Worm (Caenorhabditis elegans): ENCODE measurements around the gene ndnf-1.

ndnf-1 gene

ce11 chrIV:3012374-3013142 lies 16.2 kb downstream of the ndnf-1 start, which contains the start of the genes Y54G2A.28 and vrp-1 (continued):
- TF ChIP-seq ceh-27 (GFP tag; optimal IDR thresholded peaks at IDR 0.05): no peak
- no peak for TF ChIP-seq B0019.2 (GFP tag; conservative IDR thresholded peaks at IDR 0.05)
- no peak for TF ChIP-seq Y79H2A.3 (GFP tag; conservative IDR thresholded peaks at IDR 0.05)
- TF ChIP-seq ccch-3 (GFP tag; optimal IDR thresholded peaks at IDR 0.05): no peak
- no peak for TF ChIP-seq ekl-4 (GFP tag; IDR thresholded peaks at IDR 0.05)
- no peak for TF ChIP-seq snpc-1.3 (tag; optimal IDR thresholded peaks at IDR 0.05; ENCODE audit: insufficient read depth)
- TF ChIP-seq ztf-18 (tag; optimal IDR thresholded peaks at IDR 0.05): no peak
- TF ChIP-seq T07F8.4 (tag; optimal IDR thresholded peaks at IDR 0.05): no peak
- no peak for TF ChIP-seq hlh-12 (tag; optimal IDR thresholded peaks at IDR 0.05)
- TF ChIP-seq fkh-3 (tag; optimal IDR thresholded peaks at IDR 0.05): no peak
- TF ChIP-seq snpc-3.4 (tag; optimal IDR thresholded peaks at IDR 0.05): no peak
- TF ChIP-seq C06A6.2 (GFP tag; conservative IDR thresholded peaks at IDR 0.05): no peak
- TF ChIP-seq zim-3 (tag; optimal IDR thresholded peaks at IDR 0.05): no peak
- peak; percentile 17 for TF ChIP-seq lin-40 (tag; optimal IDR thresholded peaks at IDR 0.05)
- no peak for TF ChIP-seq attf-6 (GFP tag; IDR thresholded peaks at IDR 0.05)
- no peak for TF ChIP-seq rpc-1 (optimal IDR thresholded peaks at IDR 0.05)
- no peak for TF ChIP-seq rpc-1 (tag; optimal IDR thresholded peaks at IDR 0.05)
- TF ChIP-seq nhr-120 (GFP tag; IDR thresholded peaks at IDR 0.05): no peak
- no peak for TF ChIP-seq aptf-3 (GFP tag; IDR thresholded peaks at IDR 0.05)
- no peak for TF ChIP-seq Y67H2A.10 (GFP tag; conservative IDR thresholded peaks at IDR 0.05)
- TF ChIP-seq madf-3 (GFP tag; IDR thresholded peaks at IDR 0.05): no peak
- no peak for TF ChIP-seq madf-6 (GFP tag; IDR thresholded peaks at IDR 0.05)
- 0 out of 2 replicates have a peak, but pooled peaks have one; percentile 25 for TF ChIP-seq mcd-1 (GFP tag; IDR thresholded peaks at IDR 0.05)
- no peak for TF ChIP-seq lin-26 (GFP tag; IDR thresholded peaks at IDR 0.05)
- TF ChIP-seq ceh-91 (GFP tag; IDR thresholded peaks at IDR 0.05): no peak
- no peak for TF ChIP-seq rcor-1 (GFP tag; IDR thresholded peaks at IDR 0.05)
- no peak for TF ChIP-seq ztf-26 (tag; optimal IDR thresholded peaks at IDR 0.05)
- peak; percentile 29 for TF ChIP-seq lin-54 (GFP tag; optimal IDR thresholded peaks at IDR 0.05)
- TF ChIP-seq lir-1 (GFP tag; conservative IDR thresholded peaks at IDR 0.05): no peak
- no peak for TF ChIP-seq madf-8 (GFP tag; conservative IDR thresholded peaks at IDR 0.05)
- peak; percentile 8 for TF ChIP-seq chd-7 (tag; optimal IDR thresholded peaks at IDR 0.05)
- TF ChIP-seq nhr-27 (tag; optimal IDR thresholded peaks at IDR 0.05): no peak
- no peak for TF ChIP-seq ets-4 (GFP tag; optimal IDR thresholded peaks at IDR 0.05)
- TF ChIP-seq egl-44 (GFP tag; IDR thresholded peaks at IDR 0.05): no peak
- no peak for TF ChIP-seq sptf-2 (GFP tag; optimal IDR thresholded peaks at IDR 0.05)
- TF ChIP-seq attf-3 (GFP tag; conservative IDR thresholded peaks at IDR 0.05): no peak
- TF ChIP-seq F49E8.2 (tag; optimal IDR thresholded peaks at IDR 0.05; ENCODE audit: insufficient read depth): no peak
- no peak for TF ChIP-seq F37B4.10 (GFP tag; IDR thresholded peaks at IDR 0.05)
- no peak for TF ChIP-seq nfya-1 (tag; optimal IDR thresholded peaks at IDR 0.05; ENCODE audit: borderline replicate concordance, insufficient read depth)
- TF ChIP-seq unc-62 (GFP tag; optimal IDR thresholded peaks at IDR 0.05): peak; percentile 97
- TF ChIP-seq unc-130 (GFP tag; optimal IDR thresholded peaks at IDR 0.05): no peak
- no peak for TF ChIP-seq ztf-25 (GFP tag; IDR thresholded peaks at IDR 0.05)
- no peak for TF ChIP-seq tbx-9 (tag; optimal IDR thresholded peaks at IDR 0.05; ENCODE audit: borderline replicate concordance)
- TF ChIP-seq ceh-40 (GFP tag; IDR thresholded peaks at IDR 0.05): no peak
- no peak for TF ChIP-seq lin-35 (GFP tag; optimal IDR thresholded peaks at IDR 0.05)
- TF ChIP-seq gei-17 (GFP tag; optimal IDR thresholded peaks at IDR 0.05): no peak
- no peak for TF ChIP-seq F39B2.1 (GFP tag; IDR thresholded peaks at IDR 0.05)
- no peak for TF ChIP-seq B0261.1 (tag; optimal IDR thresholded peaks at IDR 0.05)
